Worm (Caenorhabditis elegans) whole organism, L4/young adult: ENCODE data around the gene ubq-2.

ENCODE experiments used
- W03F9.2 ChIP-seq: fragments of 150-350 bp; optimal IDR thresholded peaks from 2 replicates; lab custom pipeline; 2014; ENCODE audit warnings: missing biosample characterization, missing genetic modification characterization
- dao-5 ChIP-seq: sonication (generic microtip); optimal IDR thresholded peaks from 2 replicates; lab custom pipeline; 2016; ENCODE audit warnings: missing genotype, missing genetic modification characterization, moderate library complexity, missing compliant biosample characterization

ce11 chrIII:13024281-13024680 lies 46.0 kb upstream of the ubq-2 start, which contains the start of gene cyp-13A12:
- TF ChIP-seq W03F9.2 (tag; lab: Kevin White, UChicago) (no peak), dao-5 (tag; lab: Kevin White, UChicago) (no peak)
